Worm (Caenorhabditis elegans): Measurements from ENCODE around the gene nlt-1.
"Not testable (repeated sequence)": the region's sequence is repeated elsewhere in the genome, so short reads cannot be mapped to it uniquely, and the experiment has no call there.

- not testable (repeated sequence) for TF ChIP-seq elt-3 (tag; optimal IDR thresholded peaks at IDR 0.05); mab-5 (tag; optimal IDR thresholded peaks at IDR 0.05); unc-62 (GFP tag; optimal IDR thresholded peaks at IDR 0.05); nhr-76 (tag; optimal IDR thresholded peaks at IDR 0.05); snpc-4 (tag; optimal IDR thresholded peaks at IDR 0.05); elt-1 (tag; optimal IDR thresholded peaks at IDR 0.05; ENCODE audit: borderline replicate concordance, insufficient read depth)
- peak; percentile 59 for TF ChIP-seq mep-1 (tag; optimal IDR thresholded peaks at IDR 0.05)
- peak; percentile 71 for TF ChIP-seq sptf-1 (tag; optimal IDR thresholded peaks at IDR 0.05)
- TF ChIP-seq pha-4 (tag; optimal IDR thresholded peaks at IDR 0.05) = peak; percentile 63
Measured at ce11 chrII:10033163-10033871, 32.4 kb upstream of the nlt-1 start, which contains the start of gene mtcu-2.
